Fruit fly (Drosophila melanogaster): ENCODE measurements around the gene S6kII.

Gene S6kII

dm6 chrX:22487667-22488593 lies 41.8 kb upstream of the S6kII start (continued):
- TF ChIP-seq CG15601 (tag; optimal IDR thresholded peaks at IDR 0.05) (no peak), caup (GFP tag; optimal IDR thresholded peaks at IDR 0.05; ENCODE audit: severe bottlenecking) (no peak), Hr78 (GFP tag; optimal IDR thresholded peaks at IDR 0.05) (no peak), ems (GFP tag; optimal IDR thresholded peaks at IDR 0.05) (no peak), CG3726 (GFP tag; IDR thresholded peaks at IDR 0.05) (0 out of 3 replicates have a peak, but pooled peaks have one; percentile 13), CG11504 (tag; optimal IDR thresholded peaks at IDR 0.05) (peak; percentile 65), eve (GFP tag; optimal IDR thresholded peaks at IDR 0.05) (no peak), Ets97D (GFP tag; optimal IDR thresholded peaks at IDR 0.05) (no peak), CG7963 (GFP tag; IDR thresholded peaks at IDR 0.05; ENCODE audit: partially characterized antibody) (no peak), Adf1 (GFP tag; IDR thresholded peaks at IDR 0.05) (peak; percentile 39), run (tag; optimal IDR thresholded peaks at IDR 0.05) (no peak), lov (optimal IDR thresholded peaks at IDR 0.05) (no peak), lov (GFP tag; IDR thresholded peaks at IDR 0.05) (no peak), YL-1 (GFP tag; optimal IDR thresholded peaks at IDR 0.05) (no peak), dan (GFP tag; IDR thresholded peaks at IDR 0.05) (no peak), emc (GFP tag; optimal IDR thresholded peaks at IDR 0.05) (no peak), grn (GFP tag; optimal IDR thresholded peaks at IDR 0.05) (no peak), CG33557 (GFP tag; optimal IDR thresholded peaks at IDR 0.05) (no peak), CG8478 (optimal IDR thresholded peaks at IDR 0.05) (no peak), CG4820 (GFP tag; optimal IDR thresholded peaks at IDR 0.05) (no peak), Mes4 (GFP tag; optimal IDR thresholded peaks at IDR 0.05) (no peak), Ssrp (tag; optimal IDR thresholded peaks at IDR 0.05) (peak; percentile 20), Hr3 (GFP tag; optimal IDR thresholded peaks at IDR 0.05) (no peak), NfI (GFP tag; optimal IDR thresholded peaks at IDR 0.05) (peak; percentile 17), CG31224 (GFP tag; IDR thresholded peaks at IDR 0.05) (peak; percentile 16; the same call in 1 of the 2 replicates), CG18262 (tag; optimal IDR thresholded peaks at IDR 0.05) (peak; percentile 46), HLHmδ (GFP tag; optimal IDR thresholded peaks at IDR 0.05) (no peak), slp2 (GFP tag; optimal IDR thresholded peaks at IDR 0.05) (no peak), CG10979 (tag; optimal IDR thresholded peaks at IDR 0.05) (peak; percentile 49), gt (GFP tag; IDR thresholded peaks at IDR 0.05) (no peak), CG2120 (GFP tag; optimal IDR thresholded peaks at IDR 0.05) (peak; percentile 26), CG10565 (GFP tag; optimal IDR thresholded peaks at IDR 0.05) (no peak), CG10209 (GFP tag; optimal IDR thresholded peaks at IDR 0.05) (peak; percentile 47), kay (GFP tag; optimal IDR thresholded peaks at IDR 0.05) (no peak), br (optimal IDR thresholded peaks at IDR 0.05) (no peak), Poxn (GFP tag; IDR thresholded peaks at IDR 0.05) (peak; percentile 24; the same call in 1 of the 2 replicates), prd (optimal IDR thresholded peaks at IDR 0.05) (no peak), prd (GFP tag; IDR thresholded peaks at IDR 0.05) (peak; percentile 63), ftz-f1 (GFP tag; optimal IDR thresholded peaks at IDR 0.05) (peak; percentile 90), Camta (GFP tag; optimal IDR thresholded peaks at IDR 0.05) (no peak), nom (GFP tag; optimal IDR thresholded peaks at IDR 0.05) (peak; percentile 24), CG8765 (GFP tag; IDR thresholded peaks at IDR 0.05) (no peak), CG12769 (tag; optimal IDR thresholded peaks at IDR 0.05) (peak; percentile 53), tup (GFP tag; optimal IDR thresholded peaks at IDR 0.05) (no peak), CG12236 (GFP tag; optimal IDR thresholded peaks at IDR 0.05) (no peak), Mrtf (GFP tag; IDR thresholded peaks at IDR 0.05) (peak; percentile 26; the same call in 1 of the 3 replicates), CG17359 (tag; optimal IDR thresholded peaks at IDR 0.05) (peak; percentile 54), gcm2 (GFP tag; optimal IDR thresholded peaks at IDR 0.05) (no peak), CG14710 (tag; optimal IDR thresholded peaks at IDR 0.05) (peak; percentile 23), crol (GFP tag; IDR thresholded peaks at IDR 0.05) (no peak)
